Fruit fly (Drosophila melanogaster) whole organism, adult: Measurements from ENCODE around the gene CG31248.

Experiments
- CG11617 ChIP-seq: fragments of 200-800 bp; sonication (Bioruptor generic); optimal IDR thresholded peaks from 2 replicates; lab custom pipeline; 2017; ENCODE audit warnings: mild to moderate bottlenecking, missing biosample characterization, missing genetic modification reagents, missing genetic modification characterization
- CG12768 ChIP-seq: fragments of 200-800 bp; sonication (Bioruptor generic); optimal IDR thresholded peaks from 2 replicates; lab custom pipeline; 2017; ENCODE audit warnings: missing biosample characterization, missing genetic modification characterization, mild to moderate bottlenecking, moderate library complexity, missing genetic modification reagents
- CG14711 ChIP-seq: fragments of 200-800 bp; sonication (Bioruptor generic); optimal IDR thresholded peaks from 2 replicates; lab custom pipeline; 2018; ENCODE audit warnings: missing biosample characterization, mild to moderate bottlenecking, missing genetic modification characterization, moderate library complexity
- CG1620 ChIP-seq: fragments of 200-800 bp; sonication (Bioruptor generic); optimal IDR thresholded peaks from 2 replicates; lab custom pipeline; 2016; ENCODE audit warnings: missing biosample characterization, missing genetic modification characterization
- CG33017 ChIP-seq: fragments of 200-800 bp; sonication (Bioruptor generic); optimal IDR thresholded peaks from 2 replicates; lab custom pipeline; 2018; ENCODE audit warnings: missing biosample characterization, mild to moderate bottlenecking, missing genetic modification characterization, moderate library complexity
- CG5204 ChIP-seq: fragments of 200-800 bp; sonication (Bioruptor generic); optimal IDR thresholded peaks from 2 replicates; lab custom pipeline; 2016; ENCODE audit warnings: missing biosample characterization, missing genetic modification characterization
- CG7045 ChIP-seq: fragments of 200-800 bp; sonication (Bioruptor generic); optimal IDR thresholded peaks from 2 replicates; lab custom pipeline; 2017; ENCODE audit warnings: missing biosample characterization, mild to moderate bottlenecking, missing genetic modification characterization
- CG7101 ChIP-seq: fragments of 200-800 bp; sonication (Bioruptor generic); optimal IDR thresholded peaks from 2 replicates; lab custom pipeline; 2018; ENCODE audit warnings: missing biosample characterization, mild to moderate bottlenecking, missing genetic modification characterization, moderate library complexity
- Clk ChIP-seq: fragments of 200-800 bp; sonication (Bioruptor generic); optimal IDR thresholded peaks from 2 replicates; lab custom pipeline; 2017; ENCODE audit warnings: missing biosample characterization, missing genetic modification characterization
- Crg-1 ChIP-seq: fragments of 200-800 bp; sonication (Bioruptor generic); optimal IDR thresholded peaks from 2 replicates; lab custom pipeline; 2016; ENCODE audit warnings: missing biosample characterization, missing genetic modification characterization
- Hr96 ChIP-seq: fragments of 200-800 bp; sonication (Bioruptor generic); optimal IDR thresholded peaks from 2 replicates; lab custom pipeline; 2016; ENCODE audit warnings: missing biosample characterization, missing genetic modification characterization
- Mnt ChIP-seq: fragments of 200-800 bp; sonication (Bioruptor generic); optimal IDR thresholded peaks from 2 replicates; lab custom pipeline; 2016; ENCODE audit warnings: missing biosample characterization, mild to moderate bottlenecking, missing genetic modification characterization
- bab1 ChIP-seq: fragments of 200-800 bp; sonication (Bioruptor generic); optimal IDR thresholded peaks from 3 replicates; lab custom pipeline; 2019; ENCODE audit warnings: missing biosample characterization, mild to moderate bottlenecking, missing genetic modification characterization, moderate library complexity
- cic ChIP-seq: fragments of 200-800 bp; sonication (Bioruptor generic); optimal IDR thresholded peaks from 2 replicates; lab custom pipeline; 2017; ENCODE audit warnings: missing biosample characterization, mild to moderate bottlenecking, missing genetic modification characterization, moderate library complexity
- cnc ChIP-seq, 2 experiments: fragments of >200 bp; optimal IDR thresholded peaks; 2 replicates each; lab custom pipeline; 2017
- kay ChIP-seq: fragments of 200-800 bp; sonication (Bioruptor generic); peaks from one replicate; lab custom pipeline; 2016; ENCODE audit warnings: missing biosample characterization, missing genetic modification characterization, borderline replicate concordance
- ovo ChIP-seq: fragments of 200-800 bp; sonication (Bioruptor generic); optimal IDR thresholded peaks from 2 replicates; lab custom pipeline; 2016; ENCODE audit warnings: missing biosample characterization, missing genetic modification characterization
- pad ChIP-seq: fragments of 200-800 bp; sonication (Bioruptor generic); optimal IDR thresholded peaks from 3 replicates; lab custom pipeline; 2017; ENCODE audit warnings: missing biosample characterization, missing genetic modification characterization, mild to moderate bottlenecking, moderate library complexity, missing genetic modification reagents
- tj ChIP-seq: fragments of 200-800 bp; sonication (Bioruptor generic); optimal IDR thresholded peaks from 3 replicates; lab custom pipeline; 2017; ENCODE audit warnings: missing biosample characterization, mild to moderate bottlenecking, missing genetic modification characterization, moderate library complexity
- toe ChIP-seq: fragments of 200-800 bp; sonication (Bioruptor generic); optimal IDR thresholded peaks from 2 replicates; lab custom pipeline; 2016; ENCODE audit warnings: missing biosample characterization, missing genetic modification characterization

The CG31248 gene

DNA sequence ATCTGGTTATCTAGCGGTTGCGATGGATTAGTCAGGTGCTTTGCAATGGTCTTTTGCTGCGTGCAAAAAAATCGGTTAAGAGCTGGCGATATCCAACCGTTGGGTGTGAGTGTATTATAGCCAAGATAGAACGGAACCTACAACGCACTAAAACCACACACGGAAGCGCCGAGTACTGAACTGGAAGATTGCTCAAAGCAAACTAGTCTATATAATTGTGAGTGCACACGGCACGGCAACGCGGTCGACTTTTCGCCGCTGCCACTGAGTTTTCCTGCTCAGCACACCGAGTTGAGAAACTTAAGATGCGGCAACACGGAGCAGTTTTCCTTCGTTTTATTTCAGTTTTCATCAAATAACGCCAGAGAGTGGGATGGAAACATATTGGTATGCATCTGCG lies 12.6 kb upstream of the CG31248 start:
- no peak for TF ChIP-seq CG14711 (tag; lab: Kevin White, UChicago)
- no peak for TF ChIP-seq CG11617 (GFP tag; lab: Kevin White, UChicago)
- TF ChIP-seq CG7045 (GFP tag; lab: Kevin White, UChicago): no peak
- TF ChIP-seq CG1620 (GFP tag; lab: Kevin White, UChicago): no peak
- no peak for TF ChIP-seq tj (GFP tag; lab: Kevin White, UChicago)
- no peak for TF ChIP-seq toe (GFP tag; lab: Kevin White, UChicago)
- no peak for TF ChIP-seq CG33017 (tag; lab: Kevin White, UChicago)
- no peak for TF ChIP-seq Mnt (GFP tag; lab: Kevin White, UChicago)
- TF ChIP-seq CG5204: no peak
- TF ChIP-seq CG12768 (GFP tag; lab: Kevin White, UChicago): no peak
- no peak for TF ChIP-seq Hr96 (GFP tag; lab: Kevin White, UChicago)
- TF ChIP-seq ovo (GFP tag; lab: Kevin White, UChicago): no peak
- no peak for TF ChIP-seq Crg-1 (GFP tag; lab: Kevin White, UChicago)
- TF ChIP-seq cnc (optimal IDR thresholded peaks at IDR 0.05; lab: Kevin White, UChicago): no peak
- no peak for TF ChIP-seq Clk
- no peak for TF ChIP-seq CG7101
- TF ChIP-seq kay (GFP tag; lab: Kevin White, UChicago): no peak
- no peak for TF ChIP-seq bab1

DNA sequence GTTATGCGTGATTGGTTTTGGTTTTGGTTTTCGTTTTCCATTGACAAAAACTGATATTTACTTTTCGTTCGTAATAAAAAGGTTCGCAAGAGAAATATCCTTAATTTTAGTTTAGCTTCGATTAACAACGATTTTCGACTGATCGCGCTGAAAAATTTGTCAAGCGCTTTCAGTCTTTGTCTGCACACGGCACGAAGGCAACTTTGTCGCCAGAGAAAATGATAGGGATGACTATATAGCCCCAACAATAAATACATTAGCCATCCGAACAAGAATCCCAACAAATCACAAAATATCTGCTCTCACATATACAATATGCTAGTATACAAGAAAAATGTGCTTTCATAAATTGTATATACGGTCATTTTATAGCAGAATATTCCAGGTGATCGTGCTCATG lies 11.5 kb upstream of the CG31248 start, which contains the start of gene Mlp84B:
Gene Mlp84B, minus strand, starts transcription at position 143 of the 400 bp plus-strand sequence.
- TF ChIP-seq CG33017 (tag; lab: Kevin White, UChicago): no peak
- TF ChIP-seq cnc (optimal IDR thresholded peaks at IDR 0.05; lab: Kevin White, UChicago): no peak
- no peak for TF ChIP-seq kay (GFP tag; lab: Kevin White, UChicago)
- no peak for TF ChIP-seq pad
- no peak for TF ChIP-seq Mnt (GFP tag; lab: Kevin White, UChicago)
- TF ChIP-seq tj (GFP tag; lab: Kevin White, UChicago): no peak
- TF ChIP-seq Crg-1 (GFP tag; lab: Kevin White, UChicago): no peak
- TF ChIP-seq CG14711 (tag; lab: Kevin White, UChicago): no peak
- no peak for TF ChIP-seq ovo (GFP tag; lab: Kevin White, UChicago)
- no peak for TF ChIP-seq CG12768 (GFP tag; lab: Kevin White, UChicago)
- TF ChIP-seq bab1: no peak
- no peak for TF ChIP-seq CG1620 (GFP tag; lab: Kevin White, UChicago)
- TF ChIP-seq CG5204: no peak
- TF ChIP-seq toe (GFP tag; lab: Kevin White, UChicago): no peak
- TF ChIP-seq CG11617 (GFP tag; lab: Kevin White, UChicago): no peak

DNA sequence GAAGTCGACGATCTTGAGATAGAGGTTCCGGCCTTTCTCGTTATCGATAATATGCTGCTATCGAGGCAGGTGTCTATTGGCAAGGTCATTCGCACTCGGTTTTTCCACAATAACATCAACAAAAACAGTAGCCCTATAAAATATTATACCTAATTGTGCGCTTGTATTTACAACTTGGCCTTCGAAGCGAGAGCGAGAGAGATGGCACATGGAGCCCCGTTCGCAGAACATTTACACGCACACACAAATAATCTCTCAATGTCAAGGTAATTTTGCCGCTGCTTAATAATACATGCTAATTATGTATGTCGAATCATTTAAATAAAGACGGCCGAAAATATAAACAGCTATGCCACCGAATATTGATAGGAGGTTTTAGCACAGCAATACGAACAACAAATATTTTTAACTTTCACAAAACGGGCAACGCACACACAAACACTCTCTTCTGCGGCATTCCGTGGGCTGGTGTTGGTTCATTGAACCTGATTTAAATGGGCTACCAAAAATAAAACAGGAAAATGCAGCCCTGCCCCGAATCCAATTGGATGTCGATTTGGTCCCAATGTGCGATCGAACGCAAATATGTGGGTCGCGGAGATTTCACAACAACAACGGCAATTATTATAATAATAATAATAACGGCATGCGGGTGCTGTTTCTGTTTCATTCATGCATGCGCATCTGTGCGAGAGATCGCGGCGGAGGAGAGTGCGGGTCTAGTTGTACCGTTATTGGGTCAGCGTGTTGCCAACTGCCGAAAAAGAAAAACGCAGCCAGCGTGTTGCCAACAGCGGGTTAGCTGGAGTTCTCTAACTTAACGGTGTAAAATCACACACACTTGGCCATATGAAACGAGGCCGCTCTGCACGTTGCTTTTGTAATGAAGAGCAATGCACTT lies 6.7 kb upstream of the CG31248 start:
- TF ChIP-seq CG5204: no peak
- TF ChIP-seq ovo (GFP tag; lab: Kevin White, UChicago): peak; percentile 96
- TF ChIP-seq toe (GFP tag; lab: Kevin White, UChicago): no peak
- TF ChIP-seq pad: peak; percentile 99
- TF ChIP-seq tj (GFP tag; lab: Kevin White, UChicago): peak; percentile 4

DNA sequence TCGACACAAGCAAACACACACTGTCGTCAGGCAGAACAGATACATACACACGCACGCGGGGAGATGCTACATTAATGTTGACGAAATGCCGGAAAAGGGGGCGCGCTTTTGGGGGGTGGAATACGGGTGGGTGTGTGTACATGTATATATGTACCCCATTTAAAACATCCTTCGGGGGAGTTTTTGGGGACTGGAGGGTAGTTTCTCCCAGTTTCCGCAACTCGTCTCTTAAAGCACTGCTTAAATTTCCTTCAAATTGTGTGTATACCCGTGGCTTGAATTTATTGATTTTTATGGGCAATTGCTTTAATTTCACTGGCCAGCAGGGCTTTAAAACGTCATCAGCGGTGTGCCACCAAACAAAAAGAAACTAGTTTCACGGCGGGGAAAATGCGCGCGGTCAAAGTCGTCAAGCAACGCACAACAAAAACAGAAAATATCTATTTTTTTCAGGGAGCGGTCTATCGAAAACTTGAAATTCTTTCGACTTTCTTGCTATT lies 6.0 kb upstream of the CG31248 start:
- TF ChIP-seq toe (GFP tag; lab: Kevin White, UChicago): no peak
- TF ChIP-seq CG7045 (GFP tag; lab: Kevin White, UChicago): no peak
- TF ChIP-seq pad: peak; percentile 37

DNA sequence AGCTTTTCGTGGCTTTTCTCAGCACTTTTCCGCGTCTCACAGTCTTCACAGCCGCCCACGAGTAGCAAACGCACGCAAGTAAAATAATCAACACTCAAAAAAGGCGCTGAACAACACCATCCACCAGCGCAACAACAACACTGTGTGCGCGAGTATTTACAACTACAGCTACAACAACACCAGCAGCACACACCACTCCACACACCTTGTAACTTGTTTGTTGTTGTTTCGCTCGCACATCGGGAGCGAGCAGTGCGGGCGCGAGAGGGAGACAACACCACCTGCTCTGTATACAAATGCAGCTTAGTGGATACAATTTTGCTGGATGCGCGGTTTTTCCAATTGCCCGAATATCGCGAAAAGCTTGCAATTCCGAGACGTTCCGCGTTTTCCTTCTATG lies 5.4 kb upstream of the CG31248 start:
- TF ChIP-seq ovo (GFP tag; lab: Kevin White, UChicago) (no peak), cic (GFP tag; lab: Kevin White, UChicago) (peak; percentile 87), tj (GFP tag; lab: Kevin White, UChicago) (peak; percentile 88), Hr96 (GFP tag; lab: Kevin White, UChicago) (no peak), bab1 (no peak), kay (GFP tag; lab: Kevin White, UChicago) (no peak), Mnt (GFP tag; lab: Kevin White, UChicago) (peak; percentile 72), CG5204 (no peak), pad (no peak)

DNA sequence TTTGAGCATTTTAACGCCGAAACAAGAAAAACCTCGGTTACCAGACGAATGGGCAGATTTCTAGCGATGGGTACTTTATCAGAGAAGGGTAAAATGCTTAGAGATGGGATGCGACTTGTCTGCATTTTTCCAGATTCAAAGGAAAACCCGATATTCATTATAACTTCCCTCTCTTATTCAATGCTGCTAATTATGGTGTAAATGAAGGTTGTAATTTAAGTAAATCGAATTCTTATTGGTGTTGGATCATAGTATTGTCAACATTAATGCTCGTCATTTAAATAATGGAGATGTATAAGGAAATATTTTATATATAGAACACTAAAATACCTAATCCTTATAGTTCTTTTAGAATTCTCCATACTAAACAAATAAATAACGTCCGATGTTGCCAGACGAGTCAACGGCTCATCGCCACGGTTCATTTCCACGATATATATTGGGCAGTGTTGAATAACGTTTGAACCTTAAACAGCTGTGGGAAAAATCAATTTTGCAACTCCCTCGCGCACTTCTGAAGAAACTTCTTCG lies 4.9 kb upstream of the CG31248 start, which contains the start of the genes Alh and CG10098:
Gene Alh, minus strand, starts transcription at position 77 of the 531 bp plus-strand sequence.
Gene CG10098, plus strand, starts transcription at position 440 of the 531 bp plus-strand sequence.
- TF ChIP-seq CG5204 (peak; percentile 93), Crg-1 (GFP tag; lab: Kevin White, UChicago) (peak; percentile 83), cic (GFP tag; lab: Kevin White, UChicago) (no peak), CG12768 (GFP tag; lab: Kevin White, UChicago) (peak; percentile 80), cnc (optimal IDR thresholded peaks at IDR 0.05; lab: Kevin White, UChicago) (no peak), Hr96 (GFP tag; lab: Kevin White, UChicago) (peak; percentile 89), CG14711 (tag; lab: Kevin White, UChicago) (peak; percentile 53), tj (GFP tag; lab: Kevin White, UChicago) (peak; percentile 69), ovo (GFP tag; lab: Kevin White, UChicago) (peak; percentile 88), Mnt (GFP tag; lab: Kevin White, UChicago) (peak; percentile 68), toe (GFP tag; lab: Kevin White, UChicago) (peak; percentile 97), CG7045 (GFP tag; lab: Kevin White, UChicago) (peak; percentile 81), Clk (peak; percentile 86), CG11617 (GFP tag; lab: Kevin White, UChicago) (peak; percentile 90), bab1 (peak; percentile 22), pad (peak; percentile 71), CG33017 (tag; lab: Kevin White, UChicago) (peak; percentile 36), CG1620 (GFP tag; lab: Kevin White, UChicago) (peak; percentile 94), CG7101 (peak; percentile 82), kay (GFP tag; lab: Kevin White, UChicago) (peak; percentile 96)
